Comparison of ENCODE assay signal across 2 fruit fly cellular contexts in genomic region chr3R:24134580-24134979, dm6.
TF ChIP-seq lines count a peak whose summit lies in the region.

Gene Sec10, plus strand, starts transcription at chr3R:24134831.

TF ChIP-seq in whole organism, adult, 20 proteins besides CTCF, POLR2A, EP300 and RAD21 (continued from another document):
- TF ChIP-seq pad (GFP tag; optimal IDR thresholded peaks at IDR 0.05; lab: Kevin White, UChicago), result no peak

TF ChIP-seq in whole organism, embryonic, 481 proteins besides CTCF, POLR2A, EP300 and RAD21 (continued from another document):
- TF ChIP-seq Dp (GFP tag; optimal IDR thresholded peaks at IDR 0.05; lab: Kevin White, UChicago), result peak; percentile 85
- TF ChIP-seq Ets97D (GFP tag; optimal IDR thresholded peaks at IDR 0.05; lab: Kevin White, UChicago), result peak; percentile 77
- TF ChIP-seq hkb (optimal IDR thresholded peaks at IDR 0.05; lab: Kevin White, UChicago), result no peak
- TF ChIP-seq hkb (GFP tag; IDR thresholded peaks at IDR 0.05; lab: Robert Waterston, UW), result peak; percentile 41; the same call in 1 of the 2 replicates
- TF ChIP-seq fd64A (GFP tag; optimal IDR thresholded peaks at IDR 0.05; lab: Kevin White, UChicago), result no peak
- TF ChIP-seq Sry-δ (GFP tag; optimal IDR thresholded peaks at IDR 0.05; lab: Kevin White, UChicago), result peak; percentile 14
- TF ChIP-seq Opbp (GFP tag; IDR thresholded peaks at IDR 0.05; lab: Robert Waterston, UW; ENCODE audit: partially characterized antibody), result 0 out of 3 replicates have a peak, but pooled peaks have one; percentile 37
- no peak for TF ChIP-seq CG31365 (tag; optimal IDR thresholded peaks at IDR 0.05; lab: Kevin White, UChicago)
- TF ChIP-seq CG7839 (tag; optimal IDR thresholded peaks at IDR 0.05; lab: Kevin White, UChicago), result no peak
- peak; percentile 3 for TF ChIP-seq CG7987 (GFP tag; optimal IDR thresholded peaks at IDR 0.05; lab: Kevin White, UChicago)
- TF ChIP-seq Myb (GFP tag; optimal IDR thresholded peaks at IDR 0.05; lab: Kevin White, UChicago), result peak; percentile 23
- TF ChIP-seq CG10267 (tag; optimal IDR thresholded peaks at IDR 0.05; lab: Kevin White, UChicago), result peak; percentile 47
- TF ChIP-seq Nf-YB (GFP tag; optimal IDR thresholded peaks at IDR 0.05; lab: Kevin White, UChicago), result peak; percentile 6
- TF ChIP-seq pzg (GFP tag; optimal IDR thresholded peaks at IDR 0.05; lab: Kevin White, UChicago), result peak; percentile 65
- TF ChIP-seq CG4707 (GFP tag; optimal IDR thresholded peaks at IDR 0.05; lab: Kevin White, UChicago), result peak; percentile 12
- TF ChIP-seq CG34224 (GFP tag; IDR thresholded peaks at IDR 0.05; lab: Robert Waterston, UW; ENCODE audit: partially characterized antibody), result 0 out of 3 replicates have a peak, but pooled peaks have one; percentile 25
- no peak for TF ChIP-seq inv (GFP tag; IDR thresholded peaks at IDR 0.05; lab: Robert Waterston, UW; ENCODE audit: partially characterized antibody)
- no peak for TF ChIP-seq Hr51 (GFP tag; optimal IDR thresholded peaks at IDR 0.05; lab: Kevin White, UChicago)
- TF ChIP-seq chn (GFP tag; optimal IDR thresholded peaks at IDR 0.05; lab: Kevin White, UChicago), result no peak
- TF ChIP-seq rib (GFP tag; IDR thresholded peaks at IDR 0.05; lab: Robert Waterston, UW), result 0 out of 2 replicates have a peak, but pooled peaks have one; percentile 21
- 0 out of 3 replicates have a peak, but pooled peaks have one; percentile 4 for TF ChIP-seq CG7963 (GFP tag; IDR thresholded peaks at IDR 0.05; lab: Robert Waterston, UW; ENCODE audit: partially characterized antibody)
- peak; percentile 11 for TF ChIP-seq CG7271 (tag; optimal IDR thresholded peaks at IDR 0.05; lab: Kevin White, UChicago)
- peak; percentile 96 for TF ChIP-seq MBD-R2 (GFP tag; IDR thresholded peaks at IDR 0.05; lab: Robert Waterston, UW)
- peak; percentile 54 for TF ChIP-seq CG9437 (GFP tag; optimal IDR thresholded peaks at IDR 0.05; lab: Kevin White, UChicago)
- peak; percentile 48 for TF ChIP-seq CG17912 (GFP tag; optimal IDR thresholded peaks at IDR 0.05; lab: Kevin White, UChicago)
- peak; percentile 43 for TF ChIP-seq HmgZ (tag; optimal IDR thresholded peaks at IDR 0.05; lab: Kevin White, UChicago)
- TF ChIP-seq Tbp (GFP tag; optimal IDR thresholded peaks at IDR 0.05; lab: Kevin White, UChicago), result no peak
- peak; percentile 62 for TF ChIP-seq wek (GFP tag; optimal IDR thresholded peaks at IDR 0.05; lab: Kevin White, UChicago)
- peak; percentile 43 for TF ChIP-seq CG4617 (GFP tag; optimal IDR thresholded peaks at IDR 0.05; lab: Kevin White, UChicago; ENCODE audit: borderline replicate concordance)
- TF ChIP-seq Sin3A (optimal IDR thresholded peaks at IDR 0.05; lab: Kevin White, UChicago), result peak; percentile 14
- peak; percentile 3 for TF ChIP-seq Hsf (GFP tag; optimal IDR thresholded peaks at IDR 0.05; lab: Kevin White, UChicago)
- peak; percentile 59 for TF ChIP-seq CG17186 (GFP tag; optimal IDR thresholded peaks at IDR 0.05; lab: Kevin White, UChicago)
- peak; percentile 83 for TF ChIP-seq YL-1 (GFP tag; optimal IDR thresholded peaks at IDR 0.05; lab: Kevin White, UChicago)
- TF ChIP-seq CG9215 (GFP tag; IDR thresholded peaks at IDR 0.05; lab: Robert Waterston, UW), result peak; percentile 94
- TF ChIP-seq CG3838 (GFP tag; optimal IDR thresholded peaks at IDR 0.05; lab: Kevin White, UChicago), result peak; percentile 99
- no peak for TF ChIP-seq CG8359 (GFP tag; optimal IDR thresholded peaks at IDR 0.05; lab: Kevin White, UChicago; ENCODE audit: borderline replicate concordance)
- TF ChIP-seq Elba2 (GFP tag; optimal IDR thresholded peaks at IDR 0.05; lab: Kevin White, UChicago), result peak; percentile 28
- TF ChIP-seq Pdp1 (GFP tag; optimal IDR thresholded peaks at IDR 0.05; lab: Kevin White, UChicago), result peak in 1 of 2 experiments; percentile 99
- no peak for TF ChIP-seq GATAe (GFP tag; conservative IDR thresholded peaks at IDR 0.05; lab: Robert Waterston, UW)
- no peak for TF ChIP-seq exex (tag; optimal IDR thresholded peaks at IDR 0.05; lab: Kevin White, UChicago)
- TF ChIP-seq scrt (GFP tag; optimal IDR thresholded peaks at IDR 0.05; lab: Kevin White, UChicago), result peak; percentile 85
- TF ChIP-seq dysf (GFP tag; IDR thresholded peaks at IDR 0.05; lab: Robert Waterston, UW), result no peak
- TF ChIP-seq CG17829 (tag; optimal IDR thresholded peaks at IDR 0.05; lab: Kevin White, UChicago), result peak; percentile 27
- peak; percentile 41 for TF ChIP-seq Dref (GFP tag; IDR thresholded peaks at IDR 0.05; lab: Robert Waterston, UW)
- TF ChIP-seq bigmax (GFP tag; optimal IDR thresholded peaks at IDR 0.05; lab: Kevin White, UChicago), result peak; percentile 36
- no peak for TF ChIP-seq Hmr (GFP tag; optimal IDR thresholded peaks at IDR 0.05; lab: Kevin White, UChicago)
- peak; percentile 22 for TF ChIP-seq CHES-1-like (GFP tag; optimal IDR thresholded peaks at IDR 0.05; lab: Kevin White, UChicago)
- peak; percentile 55 for TF ChIP-seq MESR4 (GFP tag; optimal IDR thresholded peaks at IDR 0.05; lab: Kevin White, UChicago)
- TF ChIP-seq Med (GFP tag; lab: Kevin White, UChicago), result peak; percentile 67
- peak; percentile 17 for TF ChIP-seq CG15514 (GFP tag; optimal IDR thresholded peaks at IDR 0.05; lab: Kevin White, UChicago)
- TF ChIP-seq hbn (GFP tag; IDR thresholded peaks at IDR 0.05; lab: Robert Waterston, UW; ENCODE audit: partially characterized antibody), result peak; percentile 13; the same call in 1 of the 2 replicates
- peak; percentile 9 for TF ChIP-seq MTF-1 (GFP tag; optimal IDR thresholded peaks at IDR 0.05; lab: Kevin White, UChicago; ENCODE audit: borderline replicate concordance)
- TF ChIP-seq lbe (GFP tag; optimal IDR thresholded peaks at IDR 0.05; lab: Kevin White, UChicago), result peak; percentile 55
- TF ChIP-seq gfzf (GFP tag; optimal IDR thresholded peaks at IDR 0.05; lab: Kevin White, UChicago), result peak; percentile 9
TF ChIP-seq in whole organism, embryonic: peak in this region for 55.
